Fruit fly (Drosophila melanogaster) whole organism, embryonic: Measurements from ENCODE around the gene CG13894.
A peak's percentile ranks its signal among the peaks of the same experiment; 100 is the strongest.

Source experiments
- Antp ChIP-seq: fragments of 200-800 bp; sonication (Bioruptor generic); optimal IDR thresholded peaks from 3 replicates; lab custom pipeline; 2016; ENCODE audit warnings: missing biosample characterization, missing genetic modification characterization
- Blimp-1 ChIP-seq: fragments of 200-800 bp; sonication (Bioruptor generic); optimal IDR thresholded peaks from 3 replicates; lab custom pipeline; 2018; ENCODE audit warnings: missing biosample characterization, missing genetic modification characterization, mild to moderate bottlenecking, moderate library complexity, missing genetic modification reagents
- CG10565 ChIP-seq: fragments of 200-800 bp; sonication (Bioruptor generic); optimal IDR thresholded peaks from 3 replicates; lab custom pipeline; 2016; ENCODE audit warnings: missing biosample characterization, mild to moderate bottlenecking, missing genetic modification characterization
- CG10654 ChIP-seq: fragments of 200-800 bp; sonication (Bioruptor generic); optimal IDR thresholded peaks from 2 replicates; lab custom pipeline; 2016; ENCODE audit warnings: missing biosample characterization, missing genetic modification characterization
- CG11504 ChIP-seq: fragments of 200-800 bp; sonication (Bioruptor generic); optimal IDR thresholded peaks from 3 replicates; lab custom pipeline; 2019; ENCODE audit warnings: missing biosample characterization, mild to moderate bottlenecking, missing genetic modification characterization, moderate library complexity
- CG11723 ChIP-seq: fragments of 200-800 bp; sonication (Bioruptor generic); optimal IDR thresholded peaks from 2 replicates; lab custom pipeline; 2017; ENCODE audit warnings: missing biosample characterization, mild to moderate bottlenecking, missing genetic modification characterization
- CG1602 ChIP-seq: fragments of 200-800 bp; sonication (Bioruptor generic); optimal IDR thresholded peaks from 3 replicates; lab custom pipeline; 2016; ENCODE audit warnings: missing biosample characterization, missing genetic modification characterization
- CG1603 ChIP-seq: fragments of 200-800 bp; sonication (Bioruptor generic); optimal IDR thresholded peaks from 2 replicates; lab custom pipeline; 2019; ENCODE audit warnings: missing biosample characterization, mild to moderate bottlenecking, missing genetic modification characterization, moderate library complexity
- CG17359 ChIP-seq: fragments of 200-800 bp; sonication (Bioruptor generic); optimal IDR thresholded peaks from 3 replicates; lab custom pipeline; 2018; ENCODE audit warnings: missing biosample characterization, mild to moderate bottlenecking, missing genetic modification characterization, moderate library complexity
- CG30020 ChIP-seq: fragments of 200-800 bp; optimal IDR thresholded peaks from 2 replicates; lab custom pipeline; 2019; ENCODE audit warnings: missing biosample characterization, mild to moderate bottlenecking, missing genetic modification characterization, moderate library complexity
- CG31224 ChIP-seq: fragments of 200-800 bp; sonication (Bioruptor generic); IDR thresholded peaks from 2 replicates; pipeline ENCODE4 v1.3.6; 2022; ENCODE audit warnings: missing biosample characterization, missing genetic modification characterization
- CG31388 ChIP-seq: fragments of 200-800 bp; sonication (Bioruptor generic); optimal IDR thresholded peaks from 2 replicates; lab custom pipeline; 2016; ENCODE audit warnings: missing biosample characterization, missing genetic modification characterization
- CG34224 ChIP-seq: fragments of 200-800 bp; sonication (Bioruptor generic); IDR thresholded peaks from 3 replicates; pipeline ENCODE4 v1.3.6; 2022; ENCODE audit warnings: missing biosample characterization, missing genetic modification characterization; ENCODE audit not compliant: partially characterized antibody
- CG3995 ChIP-seq: fragments of 200-800 bp; sonication (Bioruptor generic); optimal IDR thresholded peaks from 3 replicates; lab custom pipeline; 2016; ENCODE audit warnings: missing biosample characterization, missing genetic modification characterization
- CG4424 ChIP-seq: fragments of 200-800 bp; sonication (Bioruptor generic); optimal IDR thresholded peaks from 3 replicates; lab custom pipeline; 2016; ENCODE audit warnings: missing biosample characterization, missing genetic modification characterization
- CG4820 ChIP-seq: fragments of 200-800 bp; sonication (Bioruptor generic); optimal IDR thresholded peaks from 3 replicates; lab custom pipeline; 2016; ENCODE audit warnings: missing biosample characterization, missing genetic modification characterization
- CG5245 ChIP-seq: fragments of 200-800 bp; sonication (Bioruptor generic); optimal IDR thresholded peaks from 3 replicates; lab custom pipeline; 2016; ENCODE audit warnings: missing biosample characterization, missing genetic modification characterization
- CG8290 ChIP-seq, 3 experiments: fragments of 200-800 bp; sonication (Bioruptor generic); optimal IDR thresholded peaks; 2 replicates each; lab custom pipeline; 2016 to 2019; ENCODE audit warnings: missing biosample characterization in 3 of 3, missing genetic modification characterization in 3 of 3, mild to moderate bottlenecking in 2 of 3, moderate library complexity in 1 of 3
- CG8765 ChIP-seq: fragments of 200-800 bp; sonication (Bioruptor generic); IDR thresholded peaks from 2 replicates; pipeline ENCODE4 v1.3.6; 2022; ENCODE audit warnings: missing biosample characterization, missing genetic modification characterization
- CHES-1-like ChIP-seq: fragments of 200-800 bp; sonication (Bioruptor generic); optimal IDR thresholded peaks from 2 replicates; lab custom pipeline; 2016; ENCODE audit warnings: missing biosample characterization, missing genetic modification characterization
- Camta ChIP-seq: fragments of 200-800 bp; sonication (Bioruptor generic); optimal IDR thresholded peaks from 2 replicates; lab custom pipeline; 2016; ENCODE audit warnings: missing biosample characterization, missing genetic modification characterization
- D19A ChIP-seq: fragments of 200-800 bp; optimal IDR thresholded peaks from 3 replicates; lab custom pipeline; 2019; ENCODE audit warnings: missing biosample characterization, mild to moderate bottlenecking, missing genetic modification characterization, moderate library complexity
- Dek ChIP-seq: fragments of 200-800 bp; sonication (Bioruptor generic); optimal IDR thresholded peaks from 3 replicates; lab custom pipeline; 2019; ENCODE audit warnings: missing biosample characterization, mild to moderate bottlenecking, missing genetic modification characterization, moderate library complexity
- Dref ChIP-seq: fragments of 200-800 bp; sonication (Bioruptor generic); IDR thresholded peaks from 2 replicates; pipeline ENCODE4 v1.3.6; 2022; ENCODE audit warnings: missing biosample characterization, missing genetic modification characterization
- Drgx ChIP-seq: fragments of 200-800 bp; sonication (Bioruptor generic); IDR thresholded peaks from 2 replicates; pipeline ENCODE4 v1.3.6; 2022; ENCODE audit warnings: missing biosample characterization, missing genetic modification characterization
- Hr51 ChIP-seq, 2 experiments: fragments of 200-800 bp; sonication (Bioruptor generic); optimal IDR thresholded peaks; 2 replicates in 1 of 2; 3 replicates in 1 of 2; lab custom pipeline; 2016 to 2018; ENCODE audit warnings: missing biosample characterization in 2 of 2, missing genetic modification characterization in 2 of 2, mild to moderate bottlenecking in 1 of 2, moderate library complexity in 1 of 2
- Hsf ChIP-seq: fragments of 200-800 bp; sonication (Bioruptor generic); optimal IDR thresholded peaks from 3 replicates; lab custom pipeline; 2016; ENCODE audit warnings: missing biosample characterization, missing genetic modification characterization
- Sin3A ChIP-seq: fragments of >200 bp; optimal IDR thresholded peaks from 2 replicates; lab custom pipeline; 2018
- amos ChIP-seq: fragments of 200-800 bp; sonication (Bioruptor generic); IDR thresholded peaks from 2 replicates; pipeline ENCODE4 v1.3.6; 2022; ENCODE audit warnings: missing biosample characterization, missing genetic modification characterization; ENCODE audit not compliant: partially characterized antibody
- ash1 ChIP-seq: fragments of 200-800 bp; sonication (Bioruptor generic); optimal IDR thresholded peaks from 2 replicates; lab custom pipeline; 2018; ENCODE audit warnings: missing biosample characterization, mild to moderate bottlenecking, missing genetic modification characterization
- br ChIP-seq: fragments of >200 bp; optimal IDR thresholded peaks from 2 replicates; lab custom pipeline; 2017
- corto ChIP-seq: fragments of 200-800 bp; sonication (Bioruptor generic); optimal IDR thresholded peaks from 2 replicates; lab custom pipeline; 2016; ENCODE audit warnings: missing biosample characterization, mild to moderate bottlenecking, missing genetic modification characterization, moderate library complexity
- crp ChIP-seq, 2 experiments: fragments of 200-800 bp; sonication (Bioruptor generic); optimal IDR thresholded peaks; 2 replicates in 1 of 2; 3 replicates in 1 of 2; lab custom pipeline; 2017; ENCODE audit warnings: missing biosample characterization in 2 of 2, missing genetic modification characterization in 2 of 2, mild to moderate bottlenecking in 1 of 2, moderate library complexity in 1 of 2
- cwo ChIP-seq: fragments of 200-800 bp; sonication (Bioruptor generic); optimal IDR thresholded peaks from 3 replicates; lab custom pipeline; 2017; ENCODE audit warnings: missing biosample characterization, missing genetic modification characterization, mild to moderate bottlenecking, moderate library complexity, missing genetic modification reagents
- dan ChIP-seq: fragments of 200-800 bp; sonication (Bioruptor generic); IDR thresholded peaks from 2 replicates; pipeline ENCODE4 v1.3.6; 2022; ENCODE audit warnings: missing biosample characterization, missing genetic modification characterization
- dm ChIP-seq: fragments of 200-800 bp; sonication (Bioruptor generic); optimal IDR thresholded peaks from 3 replicates; lab custom pipeline; 2016; ENCODE audit warnings: missing biosample characterization, missing genetic modification characterization
- eve ChIP-seq, 2 experiments: fragments of >200 bp; optimal IDR thresholded peaks; 2 replicates each; lab custom pipeline; 2017; ENCODE audit warnings: missing biosample characterization in 2 of 2, missing genetic modification characterization in 2 of 2
- fd96Cb ChIP-seq: fragments of 200-800 bp; sonication (Bioruptor generic); optimal IDR thresholded peaks from 2 replicates; lab custom pipeline; 2018; ENCODE audit warnings: missing biosample characterization, mild to moderate bottlenecking, missing genetic modification characterization, moderate library complexity
- gem ChIP-seq: fragments of 200-800 bp; sonication (Bioruptor generic); optimal IDR thresholded peaks from 2 replicates; lab custom pipeline; 2019; ENCODE audit warnings: missing biosample characterization, mild to moderate bottlenecking, missing genetic modification characterization, moderate library complexity
- hb ChIP-seq: fragments of 200-800 bp; sonication (Bioruptor generic); IDR thresholded peaks from 3 replicates; pipeline ENCODE4 v1.3.6; 2022; ENCODE audit warnings: missing biosample characterization, missing genetic modification characterization; ENCODE audit not compliant: partially characterized antibody
- nerfin-2 ChIP-seq: fragments of 200-800 bp; sonication (Bioruptor generic); IDR thresholded peaks from 2 replicates; pipeline ENCODE4 v1.3.6; 2022; ENCODE audit warnings: missing biosample characterization, missing genetic modification characterization; ENCODE audit not compliant: partially characterized antibody
- phol ChIP-seq: fragments of 200-800 bp; sonication (Bioruptor generic); optimal IDR thresholded peaks from 3 replicates; lab custom pipeline; 2018; ENCODE audit warnings: missing biosample characterization, mild to moderate bottlenecking, missing genetic modification characterization, moderate library complexity
- pros ChIP-seq: fragments of 200-800 bp; sonication (Bioruptor generic); optimal IDR thresholded peaks from 3 replicates; lab custom pipeline; 2019; ENCODE audit warnings: missing biosample characterization, mild to moderate bottlenecking, missing genetic modification characterization, moderate library complexity
- sd ChIP-seq: fragments of 200-800 bp; sonication (Bioruptor generic); optimal IDR thresholded peaks from 3 replicates; lab custom pipeline; 2018; ENCODE audit warnings: missing biosample characterization, mild to moderate bottlenecking, missing genetic modification characterization, moderate library complexity
- sim ChIP-seq: fragments of 200-800 bp; sonication (Bioruptor generic); IDR thresholded peaks from 2 replicates; pipeline ENCODE4 v1.3.6; 2022; ENCODE audit warnings: missing biosample characterization, missing genetic modification characterization
- slbo ChIP-seq: fragments of 200-800 bp; sonication (Bioruptor generic); IDR thresholded peaks from 2 replicates; pipeline ENCODE4 v1.3.6; 2022; ENCODE audit warnings: missing biosample characterization, missing genetic modification characterization
- stc ChIP-seq: fragments of 200-800 bp; sonication (Bioruptor generic); IDR thresholded peaks from 2 replicates; pipeline ENCODE4 v1.3.6; 2022; ENCODE audit warnings: missing biosample characterization, missing genetic modification characterization
- tgo ChIP-seq: fragments of 200-800 bp; sonication (Bioruptor generic); IDR thresholded peaks from 3 replicates; pipeline ENCODE4 v1.3.6; 2022; ENCODE audit warnings: missing biosample characterization, missing genetic modification characterization
- trh ChIP-seq: fragments of 200-800 bp; sonication (Bioruptor generic); optimal IDR thresholded peaks from 2 replicates; lab custom pipeline; 2016; ENCODE audit warnings: missing biosample characterization, missing genetic modification characterization
- unpg ChIP-seq: fragments of 200-800 bp; sonication (Bioruptor generic); optimal IDR thresholded peaks from 3 replicates; lab custom pipeline; 2018; ENCODE audit warnings: missing biosample characterization, mild to moderate bottlenecking, missing genetic modification characterization, moderate library complexity

CG13894 gene

DNA sequence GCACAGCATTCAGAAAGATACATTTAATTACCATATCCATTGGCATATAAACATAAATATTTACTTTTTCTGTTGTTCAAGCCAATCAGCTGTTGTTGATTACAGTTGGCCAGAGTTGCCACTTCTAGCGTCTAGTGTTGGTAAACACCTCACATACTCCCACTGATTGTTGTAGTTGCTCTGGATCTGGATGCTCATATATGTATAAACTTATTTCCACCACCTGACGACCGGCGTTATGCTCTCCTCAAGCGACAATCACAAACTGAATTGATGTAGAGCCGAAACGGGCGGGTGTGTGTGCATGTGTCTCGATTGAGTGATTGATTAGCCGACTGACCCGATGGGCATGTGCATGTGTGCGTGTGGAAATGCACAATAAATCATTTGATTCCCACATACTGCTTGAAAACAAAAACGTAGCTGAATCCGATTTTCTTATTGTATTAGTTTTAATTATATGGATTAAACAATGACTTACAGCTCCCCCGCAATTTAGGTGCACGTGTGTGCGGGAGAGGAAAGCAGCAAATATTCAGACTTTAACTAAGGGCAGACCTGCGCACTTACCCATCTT is 17.1 kb downstream of the CG13894 start (continued):
- TF ChIP-seq CG30020 (tag; lab: Kevin White, UChicago) (peak; percentile 10), CG1603 (tag; lab: Kevin White, UChicago) (peak; percentile 76), Camta (GFP tag; lab: Kevin White, UChicago) (no peak), unpg (GFP tag; lab: Kevin White, UChicago) (peak; percentile 50), br (lab: Kevin White, UChicago) (no peak), dan (GFP tag; lab: Robert Waterston, UW) (no peak), trh (GFP tag; lab: Kevin White, UChicago) (no peak), CG8765 (no peak), Hsf (GFP tag; lab: Kevin White, UChicago) (no peak), crp (GFP tag; optimal IDR thresholded peaks at IDR 0.05; lab: Kevin White, UChicago) (peak; percentile 72 to 96), Drgx (GFP tag; lab: Robert Waterston, UW) (no peak), CG17359 (tag; lab: Kevin White, UChicago) (no peak), CG10565 (GFP tag; lab: Kevin White, UChicago) (no peak), CG11723 (GFP tag; lab: Kevin White, UChicago) (no peak), ash1 (GFP tag; lab: Kevin White, UChicago) (no peak), phol (tag; lab: Kevin White, UChicago) (peak; percentile 20), Sin3A (lab: Kevin White, UChicago) (peak; percentile 46), CHES-1-like (peak; percentile 80), CG34224 (GFP tag; lab: Robert Waterston, UW) (peak; percentile 64), sd (tag; lab: Kevin White, UChicago) (peak; percentile 21), CG5245 (no peak), Dek (tag; lab: Kevin White, UChicago) (no peak), Hr51 (GFP tag; optimal IDR thresholded peaks at IDR 0.05; lab: Kevin White, UChicago) (peak; percentile 26 to 60), tgo (no peak), pros (GFP tag; lab: Kevin White, UChicago) (peak; percentile 73), stc (GFP tag; lab: Robert Waterston, UW) (no peak), hb (GFP tag; lab: Robert Waterston, UW) (no peak), amos (GFP tag; lab: Robert Waterston, UW) (peak; percentile 16; the same call in 1 of the 2 replicates), Blimp-1 (no peak), CG4424 (GFP tag; lab: Kevin White, UChicago) (peak; percentile 27), cwo (GFP tag; lab: Kevin White, UChicago) (no peak), CG1602 (no peak), CG11504 (peak; percentile 48), D19A (tag; lab: Kevin White, UChicago) (peak; percentile 7), Antp (peak; percentile 29), dm (GFP tag; lab: Kevin White, UChicago) (peak; percentile 59), sim (no peak), Dref (peak; percentile 21; the same call in 1 of the 2 replicates), corto (GFP tag; lab: Kevin White, UChicago) (no peak), eve (GFP tag; optimal IDR thresholded peaks at IDR 0.05; lab: Kevin White, UChicago) (no peak), gem (tag; lab: Kevin White, UChicago) (no peak), fd96Cb (no peak), CG31388 (no peak), CG31224 (GFP tag; lab: Robert Waterston, UW) (no peak), CG10654 (GFP tag; lab: Kevin White, UChicago) (peak; percentile 1), nerfin-2 (no peak), CG4820 (GFP tag; lab: Kevin White, UChicago) (no peak), CG8290 (GFP tag; optimal IDR thresholded peaks at IDR 0.05; lab: Kevin White, UChicago) (peak; percentile 53), CG8290 (tag; optimal IDR thresholded peaks at IDR 0.05; lab: Kevin White, UChicago) (peak; percentile 38 to 83), slbo (peak; percentile 47; the same call in 1 of the 2 replicates), CG3995 (GFP tag; lab: Kevin White, UChicago) (no peak)
